Worm (Caenorhabditis elegans): ENCODE measurements around the gene F55F10.1.

ce11 chrIV:4346512-4346911 is 14.1 kb upstream of the F55F10.1 start, which contains the start of gene oac-52:
- no peak for TF ChIP-seq flt-1 (GFP tag; IDR thresholded peaks at IDR 0.05)
- TF ChIP-seq med-1 (GFP tag; optimal IDR thresholded peaks at IDR 0.05; ENCODE audit: insufficient read depth): no peak
- TF ChIP-seq cog-1 (tag; optimal IDR thresholded peaks at IDR 0.05): no peak
- TF ChIP-seq klf-2 (GFP tag; conservative IDR thresholded peaks at IDR 0.05): no peak
- TF ChIP-seq T22C8.4 (GFP tag; IDR thresholded peaks at IDR 0.05): no peak
